Fruit fly (Drosophila melanogaster): ENCODE data around the gene Fnta.

dm6 chr2L:4819995-4820394, 10.5 kb downstream of the Fnta start:
- TF ChIP-seq CG6276 (GFP tag; optimal IDR thresholded peaks at IDR 0.05) (no peak), Eip78C (GFP tag) (peak; percentile 70), lz (GFP tag; optimal IDR thresholded peaks at IDR 0.05) (no peak)
